Worm (Caenorhabditis elegans): ENCODE measurements around the gene str-103.

DNA sequence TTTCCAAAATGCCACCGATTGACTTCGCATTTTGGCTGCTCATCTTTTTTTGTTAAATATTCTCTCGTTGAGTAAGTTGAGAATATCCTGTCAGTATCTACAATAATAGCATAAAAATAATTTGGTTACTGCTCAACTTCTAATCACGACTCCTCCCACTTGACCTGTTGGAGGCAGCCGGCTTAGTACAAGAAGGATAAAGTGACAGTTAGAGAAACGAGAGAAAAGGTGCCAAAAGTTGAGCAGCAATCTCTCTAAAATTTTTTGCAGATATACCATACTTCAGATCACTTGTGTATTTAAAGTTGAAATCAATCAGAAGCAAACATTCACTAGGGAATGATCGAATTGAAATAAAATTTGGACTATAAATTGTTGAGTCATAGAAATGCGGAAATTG, 6.2 kb upstream of the str-103 start, which contains the start of gene nhr-111:
- no peak for TF ChIP-seq ets-7 (tag; optimal IDR thresholded peaks at IDR 0.05)
- no peak for TF ChIP-seq sea-1 (GFP tag; conservative IDR thresholded peaks at IDR 0.05)
- TF ChIP-seq ama-1 (optimal IDR thresholded peaks at IDR 0.05), result no peak
- TF ChIP-seq tbx-11 (GFP tag; IDR thresholded peaks at IDR 0.05), result no peak
- no peak for TF ChIP-seq hmg-4 (GFP tag; optimal IDR thresholded peaks at IDR 0.05)
- TF ChIP-seq F13C5.2 (tag; optimal IDR thresholded peaks at IDR 0.05), result no peak
- TF ChIP-seq ceh-36 (tag; optimal IDR thresholded peaks at IDR 0.05), result no peak
- no peak for TF ChIP-seq scrt-1 (GFP tag; IDR thresholded peaks at IDR 0.05)
